Fruit fly (Drosophila melanogaster) Kc167 (cell line): ENCODE data around the gene EndoU.

Experiments used
- Myc ChIP-seq: fragments of >200 bp; optimal IDR thresholded peaks from 2 replicates; lab custom pipeline; 2017; ENCODE audit warnings: missing external identifiers
- h ChIP-seq: fragments of >200 bp; optimal IDR thresholded peaks from 3 replicates; lab custom pipeline; 2018; ENCODE audit warnings: missing external identifiers
- insv ChIP-seq: fragments of >200 bp; optimal IDR thresholded peaks from 3 replicates; lab custom pipeline; 2018; ENCODE audit warnings: missing external identifiers
- ttk ChIP-seq: sonication (Bioruptor generic); optimal IDR thresholded peaks from 2 replicates; lab custom pipeline; 2017; ENCODE audit warnings: missing external identifiers

dm6 chr3R:15935538-15935937, 27.3 kb downstream of the EndoU start:
- TF ChIP-seq insv (lab: Kevin White, UChicago) (no peak), h (lab: Kevin White, UChicago) (no peak), Myc (lab: Kevin White, UChicago) (no peak), ttk (lab: Kevin White, UChicago) (no peak)
